Worm (Caenorhabditis elegans) whole organism, young adult: ENCODE data around the gene dpy-11.

Experiments used
- B0261.1 ChIP-seq: sonication (generic microtip); optimal IDR thresholded peaks from 2 replicates; lab custom pipeline; 2016; ENCODE audit warnings: mild to moderate bottlenecking, missing genetic modification characterization, moderate library complexity, missing compliant biosample characterization
- C17E4.6 ChIP-seq: fragments of 200-800 bp; sonication (Bioruptor generic); IDR thresholded peaks from 2 replicates; pipeline ENCODE4 v1.3.6; 2022; ENCODE audit warnings: missing genetic modification reagents, missing genetic modification characterization, missing compliant biosample characterization
- F10E7.11 ChIP-seq: sonication (generic microtip); optimal IDR thresholded peaks from 2 replicates; lab custom pipeline; 2017; ENCODE audit warnings: mild to moderate bottlenecking, missing genetic modification characterization, moderate library complexity, missing compliant biosample characterization
- F49E8.2 ChIP-seq: sonication (generic microtip); optimal IDR thresholded peaks from 3 replicates; lab custom pipeline; 2017; ENCODE audit warnings: missing genetic modification characterization, mild to moderate bottlenecking, missing compliant biosample characterization, antibody characterized with exemption, moderate library complexity; ENCODE audit not compliant: insufficient read depth
- F57A8.1 ChIP-seq: fragments of 200-800 bp; sonication (Bioruptor generic); optimal IDR thresholded peaks from 2 replicates; lab custom pipeline; 2018; ENCODE audit warnings: mild to moderate bottlenecking, missing genetic modification characterization, moderate library complexity, missing compliant biosample characterization
- Y53F4B.3 ChIP-seq: fragments of 200-800 bp; sonication (Bioruptor generic); IDR thresholded peaks from 2 replicates; pipeline ENCODE4 v1.3.6; 2022; ENCODE audit warnings: missing genetic modification reagents, missing genetic modification characterization, missing compliant biosample characterization
- Y53G8AR.9 ChIP-seq: fragments of 200-800 bp; sonication (Bioruptor generic); conservative IDR thresholded peaks from 2 replicates; pipeline ENCODE4 v1.3.6; 2022; ENCODE audit warnings: missing genetic modification reagents, missing genetic modification characterization, missing compliant biosample characterization
- akir-1 ChIP-seq: fragments of 200-800 bp; sonication (Bioruptor generic); optimal IDR thresholded peaks from 2 replicates; lab custom pipeline; 2018; ENCODE audit warnings: mild to moderate bottlenecking, missing genetic modification characterization, moderate library complexity, missing compliant biosample characterization
- attf-6 ChIP-seq: fragments of 200-800 bp; sonication (Bioruptor generic); IDR thresholded peaks from 2 replicates; pipeline ENCODE4 v1.3.6; 2022; ENCODE audit warnings: missing genetic modification reagents, missing genetic modification characterization, missing compliant biosample characterization
- ccch-3 ChIP-seq: fragments of 200-800 bp; sonication (Bioruptor generic); optimal IDR thresholded peaks from 2 replicates; lab custom pipeline; 2018; ENCODE audit warnings: mild to moderate bottlenecking, missing genetic modification characterization, missing compliant biosample characterization
- ceh-100 ChIP-seq: fragments of 200-800 bp; sonication (Bioruptor generic); IDR thresholded peaks from 2 replicates; pipeline ENCODE4 v1.3.6; 2022; ENCODE audit warnings: missing genetic modification reagents, missing genetic modification characterization, missing compliant biosample characterization
- die-1 ChIP-seq: sonication (generic microtip); optimal IDR thresholded peaks from 2 replicates; lab custom pipeline; 2016; ENCODE audit warnings: missing genotype, mild to moderate bottlenecking, missing genetic modification characterization, missing compliant biosample characterization
- dpl-1 ChIP-seq: fragments of 150-350 bp; optimal IDR thresholded peaks from 2 replicates; lab custom pipeline; 2014; ENCODE audit warnings: missing biosample characterization, missing genetic modification reagents, missing genetic modification characterization
- egrh-3 ChIP-seq: fragments of 200-800 bp; sonication (Bioruptor generic); IDR thresholded peaks from 2 replicates; pipeline ENCODE4 v1.3.6; 2022; ENCODE audit warnings: missing genetic modification reagents, missing genetic modification characterization, missing compliant biosample characterization
- fkh-3 ChIP-seq: sonication (generic microtip); optimal IDR thresholded peaks from 2 replicates; lab custom pipeline; 2016; ENCODE audit warnings: mild to moderate bottlenecking, missing genetic modification characterization, missing compliant biosample characterization
- gei-17 ChIP-seq: fragments of 200-800 bp; sonication (Bioruptor generic); optimal IDR thresholded peaks from 2 replicates; lab custom pipeline; 2018; ENCODE audit warnings: mild to moderate bottlenecking, missing genetic modification characterization, missing compliant biosample characterization
- him-1 ChIP-seq: sonication (generic microtip); optimal IDR thresholded peaks from 2 replicates; lab custom pipeline; 2016; ENCODE audit warnings: missing genotype, missing genetic modification reagents, missing genetic modification characterization, missing compliant biosample characterization
- hmg-20 ChIP-seq: fragments of 200-800 bp; sonication (Bioruptor generic); IDR thresholded peaks from 2 replicates; pipeline ENCODE4 v1.3.6; 2022; ENCODE audit warnings: missing genetic modification reagents, missing genetic modification characterization, missing compliant biosample characterization
- lin-35 ChIP-seq, 3 experiments: fragments of 150-350 bp in 2 of 3; sonication (generic microtip) in 1 of 3; optimal IDR thresholded peaks; 2 replicates each; lab custom pipeline; 2014 to 2018; ENCODE audit warnings: missing biosample characterization in 3 of 3, missing genetic modification characterization in 3 of 3, missing genetic modification reagents in 3 of 3
- lsy-27 ChIP-seq: sonication (generic microtip); optimal IDR thresholded peaks from 2 replicates; lab custom pipeline; 2017; ENCODE audit warnings: missing genetic modification characterization, mild to moderate bottlenecking, missing compliant biosample characterization, antibody characterized with exemption, missing genotype, borderline replicate concordance; ENCODE audit not compliant: insufficient read depth
- madf-10 ChIP-seq: sonication (generic microtip); optimal IDR thresholded peaks from 2 replicates; lab custom pipeline; 2016; ENCODE audit warnings: mild to moderate bottlenecking, missing genetic modification characterization, missing compliant biosample characterization
- mel-28 ChIP-seq: sonication (generic microtip); optimal IDR thresholded peaks from 2 replicates; lab custom pipeline; 2016; ENCODE audit warnings: borderline replicate concordance, mild to moderate bottlenecking, missing genetic modification characterization, missing compliant biosample characterization
- nfya-2 ChIP-seq: fragments of 200-800 bp; sonication (Bioruptor generic); IDR thresholded peaks from 2 replicates; pipeline ENCODE4 v1.3.6; 2022; ENCODE audit warnings: missing genetic modification reagents, missing genetic modification characterization, missing compliant biosample characterization
- nfyb-1 ChIP-seq: fragments of 200-800 bp; sonication (Bioruptor generic); IDR thresholded peaks from 2 replicates; pipeline ENCODE4 v1.3.6; 2022; ENCODE audit warnings: missing genetic modification reagents, missing genetic modification characterization, missing compliant biosample characterization
- nhr-27 ChIP-seq: fragments of 200-800 bp; sonication (Bioruptor generic); optimal IDR thresholded peaks from 2 replicates; lab custom pipeline; 2018; ENCODE audit warnings: mild to moderate bottlenecking, missing genetic modification characterization, moderate library complexity, missing compliant biosample characterization
- snpc-1.3 ChIP-seq: sonication (generic microtip); optimal IDR thresholded peaks from 2 replicates; lab custom pipeline; 2017; ENCODE audit warnings: missing genetic modification characterization, mild to moderate bottlenecking, missing compliant biosample characterization, antibody characterized with exemption, moderate library complexity, missing genotype, missing genetic modification reagents; ENCODE audit not compliant: insufficient read depth
- snpc-3.4 ChIP-seq: sonication (generic microtip); optimal IDR thresholded peaks from 2 replicates; lab custom pipeline; 2017; ENCODE audit warnings: missing genetic modification characterization, mild to moderate bottlenecking, missing compliant biosample characterization, antibody characterized with exemption, moderate library complexity, missing genotype, missing genetic modification reagents
- somi-1 ChIP-seq: fragments of 200-800 bp; sonication (Bioruptor generic); optimal IDR thresholded peaks from 2 replicates; lab custom pipeline; 2018; ENCODE audit warnings: mild to moderate bottlenecking, missing genetic modification characterization, missing compliant biosample characterization
- tbp1 ChIP-seq: fragments of 200-800 bp; sonication (Bioruptor generic); optimal IDR thresholded peaks from 2 replicates; lab custom pipeline; 2018; ENCODE audit warnings: mild to moderate bottlenecking, missing genetic modification characterization, missing compliant biosample characterization
- zfh-2 ChIP-seq: fragments of 200-800 bp; sonication (Bioruptor generic); conservative IDR thresholded peaks from 2 replicates; pipeline ENCODE4 v1.3.6; 2022; ENCODE audit warnings: missing genetic modification reagents, missing genetic modification characterization, missing compliant biosample characterization
- ztf-18 ChIP-seq: sonication (generic microtip); optimal IDR thresholded peaks from 2 replicates; lab custom pipeline; 2016; ENCODE audit warnings: missing genotype, mild to moderate bottlenecking, missing genetic modification characterization, missing compliant biosample characterization
- ztf-26 ChIP-seq: sonication (generic microtip); optimal IDR thresholded peaks from 2 replicates; lab custom pipeline; 2017; ENCODE audit warnings: missing genetic modification characterization, missing compliant biosample characterization
- ztf-6 ChIP-seq: fragments of 200-800 bp; sonication (Bioruptor generic); IDR thresholded peaks from 2 replicates; pipeline ENCODE4 v1.3.6; 2022; ENCODE audit warnings: missing genetic modification reagents, missing genetic modification characterization, missing compliant biosample characterization

Gene dpy-11

DNA sequence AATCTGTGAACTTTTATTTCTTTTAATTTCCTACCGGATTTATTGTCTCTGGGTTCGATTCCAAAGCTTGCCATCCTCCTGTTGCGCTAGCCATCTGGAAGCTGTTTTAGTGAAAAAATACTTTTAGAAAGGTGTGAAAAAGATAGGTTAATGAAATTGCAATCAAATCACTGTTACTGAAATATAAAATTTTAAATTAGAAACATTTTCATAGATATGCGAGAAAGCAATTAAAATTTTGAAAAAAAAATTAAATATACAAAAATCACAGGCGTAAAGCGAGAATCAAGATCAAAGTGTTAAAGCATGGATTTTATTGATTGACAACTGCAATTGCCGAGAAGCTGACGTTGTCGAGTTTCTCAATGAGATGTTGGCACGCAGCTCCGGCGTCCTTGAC is 5.3 kb downstream of the dpy-11 start, which contains the start of gene ubh-2:
TSS of gene ubh-2 (minus strand) at position 101 of the 400 bp plus-strand sequence.
- TF ChIP-seq mel-28 (tag; lab: Kevin White, UChicago) (no peak), nfya-2 (GFP tag; lab: Robert Waterston, UW) (no peak), die-1 (tag; lab: Kevin White, UChicago) (no peak), snpc-3.4 (tag; lab: Kevin White, UChicago) (no peak), madf-10 (tag; lab: Kevin White, UChicago) (no peak)

DNA sequence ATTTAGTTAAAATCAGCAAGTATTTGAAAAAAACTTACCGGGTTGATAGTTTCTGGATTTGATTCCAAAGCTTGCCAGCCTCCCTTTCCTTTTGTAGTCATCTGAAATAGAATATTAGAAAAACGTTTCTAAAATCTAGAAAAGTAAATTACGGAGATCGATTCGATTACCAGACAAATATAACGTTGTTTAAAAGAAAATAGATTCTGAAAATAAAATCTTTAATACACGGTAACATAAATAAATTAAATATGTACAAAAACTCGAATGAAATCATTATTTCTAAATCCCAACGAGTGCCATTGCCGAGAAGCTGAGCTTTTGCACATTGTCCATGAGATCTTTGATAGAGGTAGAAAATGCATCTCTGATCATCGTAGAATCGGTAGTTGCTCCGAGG is 6.3 kb downstream of the dpy-11 start, which contains the start of gene ubh-3:
TSS of gene ubh-3 (minus strand) at position 101 of the 400 bp plus-strand sequence.
- TF ChIP-seq die-1 (tag; lab: Kevin White, UChicago) (no peak), akir-1 (GFP tag; lab: Kevin White, UChicago) (no peak), ztf-6 (no peak), nhr-27 (tag; lab: Kevin White, UChicago) (no peak), nfyb-1 (no peak), C17E4.6 (no peak), somi-1 (GFP tag; lab: Kevin White, UChicago) (no peak), Y53G8AR.9 (GFP tag; lab: Robert Waterston, UW) (no peak), dpl-1 (no peak), F10E7.11 (tag; lab: Kevin White, UChicago) (no peak), lsy-27 (tag; lab: Kevin White, UChicago) (no peak), mel-28 (tag; lab: Kevin White, UChicago) (no peak), B0261.1 (tag; lab: Kevin White, UChicago) (no peak)

DNA sequence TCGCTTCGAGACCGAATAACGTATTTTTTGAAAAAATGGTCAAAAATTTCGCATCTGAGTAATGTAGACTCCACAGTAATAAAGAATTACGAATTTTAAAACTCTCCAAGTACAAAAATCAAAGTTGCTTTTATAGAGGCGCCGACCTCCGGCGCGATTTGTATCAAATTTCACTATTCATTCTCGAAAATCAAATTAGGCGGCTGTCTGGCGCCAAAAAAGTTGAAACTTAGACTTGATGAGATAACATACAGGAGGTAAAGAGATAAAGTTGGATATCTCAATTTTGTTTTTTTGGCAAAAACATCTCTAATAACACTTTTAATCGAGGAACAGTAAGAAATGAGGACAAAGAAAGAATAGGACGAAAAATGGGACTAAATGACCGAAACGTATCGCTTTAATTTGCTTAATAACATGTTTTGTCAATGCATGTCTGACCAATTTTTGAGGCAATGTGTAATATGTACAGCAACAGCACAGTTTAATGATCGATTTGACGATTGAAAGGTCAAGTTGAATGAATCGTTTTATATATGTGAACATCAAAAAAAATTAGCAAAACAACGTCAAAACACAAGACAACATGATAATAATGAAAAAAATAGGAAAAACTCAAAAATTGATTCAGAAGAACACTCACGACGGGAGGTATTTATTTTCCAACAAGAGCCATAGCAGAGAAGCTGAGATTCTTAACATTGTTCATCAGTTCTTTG is 8.6 kb downstream of the dpy-11 start:
- no peak for TF ChIP-seq ztf-6
- no peak for TF ChIP-seq egrh-3 (GFP tag; lab: Robert Waterston, UW)
- no peak for TF ChIP-seq Y53F4B.3 (GFP tag; lab: Robert Waterston, UW)
- TF ChIP-seq lin-35 (GFP tag; optimal IDR thresholded peaks at IDR 0.05; lab: Kevin White, UChicago): no peak
- TF ChIP-seq attf-6: no peak
- no peak for TF ChIP-seq fkh-3 (tag; lab: Kevin White, UChicago)
- no peak for TF ChIP-seq zfh-2
- TF ChIP-seq F57A8.1 (GFP tag; lab: Kevin White, UChicago): no peak
- TF ChIP-seq ceh-100 (GFP tag; lab: Robert Waterston, UW): no peak
- TF ChIP-seq hmg-20 (GFP tag; lab: Robert Waterston, UW): no peak
- no peak for TF ChIP-seq gei-17
- TF ChIP-seq snpc-1.3 (tag; lab: Kevin White, UChicago): no peak
- TF ChIP-seq F49E8.2 (tag; lab: Kevin White, UChicago): no peak
- no peak for TF ChIP-seq him-1 (tag; lab: Kevin White, UChicago)
- no peak for TF ChIP-seq ccch-3 (GFP tag; lab: Kevin White, UChicago)
- no peak for TF ChIP-seq tbp1 (GFP tag; lab: Kevin White, UChicago)

DNA sequence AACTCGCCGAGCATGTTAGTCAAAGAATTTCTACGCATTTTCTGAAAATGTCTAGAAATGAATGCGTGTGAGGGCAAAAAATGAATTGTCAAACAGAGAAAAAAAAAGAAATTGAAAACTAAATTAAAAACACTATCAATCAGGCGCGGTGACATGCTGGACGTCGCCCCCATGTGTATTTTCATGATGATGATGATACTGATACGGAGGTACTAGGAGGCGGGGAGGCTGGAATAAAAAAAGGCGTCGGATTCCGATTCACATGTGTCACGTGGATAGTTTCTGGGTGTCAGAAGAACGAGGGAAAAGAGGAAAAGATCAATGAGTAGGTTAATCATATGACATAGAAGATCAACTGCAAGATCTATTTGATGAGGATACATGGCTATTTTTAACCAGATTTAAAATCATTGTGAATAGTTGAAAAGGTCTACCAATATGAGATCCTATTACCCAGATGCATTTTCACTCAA is 9.7 kb downstream of the dpy-11 start, which contains the start of gene W01A11.7:
TSS of gene W01A11.7 (minus strand) at position 51 of the 473 bp plus-strand sequence.
- TF ChIP-seq ztf-18 (tag; lab: Kevin White, UChicago): no peak
- peak; percentile 17 for TF ChIP-seq ztf-26 (tag; lab: Kevin White, UChicago)
